Worm (Caenorhabditis elegans) whole organism, young adult: ENCODE results near the gene dnj-26.

Experiments used
- B0035.1 ChIP-seq: sonication (generic microtip); optimal IDR thresholded peaks from 2 replicates; lab custom pipeline; 2016; ENCODE audit warnings: missing genetic modification characterization, mild to moderate bottlenecking, missing compliant biosample characterization, missing genotype, missing genetic modification reagents
- F37B4.10 ChIP-seq: fragments of 200-800 bp; sonication (Bioruptor generic); IDR thresholded peaks from 2 replicates; pipeline ENCODE4 v1.3.6; 2022; ENCODE audit warnings: missing genetic modification characterization, missing compliant biosample characterization
- F52B5.7 ChIP-seq: sonication (generic microtip); optimal IDR thresholded peaks from 2 replicates; lab custom pipeline; 2016; ENCODE audit warnings: mild to moderate bottlenecking, missing genetic modification characterization, missing compliant biosample characterization
- F55B11.4 ChIP-seq: sonication (generic microtip); optimal IDR thresholded peaks from 2 replicates; lab custom pipeline; 2016; ENCODE audit warnings: missing compliant biosample characterization, missing genetic modification characterization, borderline replicate concordance; ENCODE audit not compliant: insufficient read depth
- F57C9.4 ChIP-seq: sonication (generic microtip); optimal IDR thresholded peaks from 2 replicates; lab custom pipeline; 2017; ENCODE audit warnings: mild to moderate bottlenecking, missing genetic modification characterization, missing compliant biosample characterization
- K12H6.12 ChIP-seq: fragments of 200-800 bp; sonication (Bioruptor generic); optimal IDR thresholded peaks from 2 replicates; lab custom pipeline; 2018; ENCODE audit warnings: mild to moderate bottlenecking, missing genetic modification characterization, missing compliant biosample characterization
- Y56A3A.18 ChIP-seq: fragments of 200-800 bp; sonication (Bioruptor generic); IDR thresholded peaks from 2 replicates; pipeline ENCODE4 v1.3.6; 2022; ENCODE audit warnings: missing genetic modification reagents, missing genetic modification characterization, missing compliant biosample characterization
- Y67H2A.10 ChIP-seq: fragments of 200-800 bp; sonication (Bioruptor generic); conservative IDR thresholded peaks from 2 replicates; pipeline ENCODE4 v1.3.6; 2022; ENCODE audit warnings: missing genetic modification reagents, missing genetic modification characterization, missing compliant biosample characterization
- atf-7 ChIP-seq: sonication (generic microtip); optimal IDR thresholded peaks from 2 replicates; lab custom pipeline; 2017; ENCODE audit warnings: mild to moderate bottlenecking, missing genetic modification characterization, missing compliant biosample characterization
- attf-3 ChIP-seq: fragments of 200-800 bp; sonication (Bioruptor generic); conservative IDR thresholded peaks from 2 replicates; pipeline ENCODE4 v1.3.6; 2022; ENCODE audit warnings: missing genetic modification reagents, missing genetic modification characterization, missing compliant biosample characterization
- cebp-2 ChIP-seq: fragments of 200-800 bp; sonication (Bioruptor generic); IDR thresholded peaks from 2 replicates; pipeline ENCODE4 v1.3.6; 2022; ENCODE audit warnings: missing genetic modification characterization, missing compliant biosample characterization
- ceh-40 ChIP-seq: fragments of 200-800 bp; sonication (Bioruptor generic); IDR thresholded peaks from 2 replicates; pipeline ENCODE4 v1.3.6; 2022; ENCODE audit warnings: missing genetic modification characterization, missing compliant biosample characterization
- ceh-58 ChIP-seq: fragments of 200-800 bp; sonication (Bioruptor generic); IDR thresholded peaks from 2 replicates; pipeline ENCODE4 v1.3.6; 2022; ENCODE audit warnings: missing genetic modification characterization, missing compliant biosample characterization
- chd-7 ChIP-seq: sonication (generic microtip); optimal IDR thresholded peaks from 2 replicates; lab custom pipeline; 2016; ENCODE audit warnings: mild to moderate bottlenecking, missing genetic modification characterization, moderate library complexity, missing compliant biosample characterization
- die-1 ChIP-seq: sonication (generic microtip); optimal IDR thresholded peaks from 2 replicates; lab custom pipeline; 2016; ENCODE audit warnings: missing genotype, mild to moderate bottlenecking, missing genetic modification characterization, missing compliant biosample characterization
- dpff-1 ChIP-seq: sonication (generic microtip); optimal IDR thresholded peaks from 2 replicates; lab custom pipeline; 2017; ENCODE audit warnings: mild to moderate bottlenecking, missing genetic modification characterization, missing compliant biosample characterization
- dpl-1 ChIP-seq: fragments of 150-350 bp; optimal IDR thresholded peaks from 2 replicates; lab custom pipeline; 2014; ENCODE audit warnings: missing biosample characterization, missing genetic modification reagents, missing genetic modification characterization
- egl-44 ChIP-seq: fragments of 200-800 bp; sonication (Bioruptor generic); IDR thresholded peaks from 2 replicates; pipeline ENCODE4 v1.3.6; 2022; ENCODE audit warnings: missing genetic modification reagents, missing genetic modification characterization, missing compliant biosample characterization
- egrh-3 ChIP-seq: fragments of 200-800 bp; sonication (Bioruptor generic); IDR thresholded peaks from 2 replicates; pipeline ENCODE4 v1.3.6; 2022; ENCODE audit warnings: missing genetic modification reagents, missing genetic modification characterization, missing compliant biosample characterization
- him-1 ChIP-seq: sonication (generic microtip); optimal IDR thresholded peaks from 2 replicates; lab custom pipeline; 2016; ENCODE audit warnings: missing genotype, missing genetic modification reagents, missing genetic modification characterization, missing compliant biosample characterization
- hlh-26 ChIP-seq: fragments of 200-800 bp; sonication (Bioruptor generic); conservative IDR thresholded peaks from 2 replicates; pipeline ENCODE4 v1.3.6; 2022; ENCODE audit warnings: missing genetic modification reagents, missing genetic modification characterization, missing compliant biosample characterization
- hmg-1.2 ChIP-seq: fragments of 200-800 bp; sonication (Bioruptor generic); IDR thresholded peaks from 2 replicates; pipeline ENCODE4 v1.3.6; 2022; ENCODE audit warnings: missing genetic modification reagents, missing genetic modification characterization, missing compliant biosample characterization
- let-526 ChIP-seq: fragments of 200-800 bp; sonication (Bioruptor generic); IDR thresholded peaks from 2 replicates; pipeline ENCODE4 v1.3.6; 2022; ENCODE audit warnings: missing genetic modification reagents, missing genetic modification characterization, missing compliant biosample characterization
- let-607 ChIP-seq, 2 experiments: fragments of 200-800 bp in 1 of 2; sonication (Bioruptor generic) in 1 of 2; sonication (generic microtip) in 1 of 2; optimal IDR thresholded peaks; 2 replicates each; lab custom pipeline; 2016 to 2018; ENCODE audit warnings: mild to moderate bottlenecking in 2 of 2, missing compliant biosample characterization in 2 of 2, missing genetic modification characterization in 2 of 2, moderate library complexity in 2 of 2, missing genotype in 1 of 2
- lin-54 ChIP-seq: fragments of 200-800 bp; sonication (Bioruptor generic); optimal IDR thresholded peaks from 2 replicates; lab custom pipeline; 2018; ENCODE audit warnings: mild to moderate bottlenecking, missing genetic modification characterization, missing compliant biosample characterization
- madf-10 ChIP-seq: sonication (generic microtip); optimal IDR thresholded peaks from 2 replicates; lab custom pipeline; 2016; ENCODE audit warnings: mild to moderate bottlenecking, missing genetic modification characterization, missing compliant biosample characterization
- madf-3 ChIP-seq: fragments of 200-800 bp; sonication (Bioruptor generic); IDR thresholded peaks from 2 replicates; pipeline ENCODE4 v1.3.6; 2022; ENCODE audit warnings: missing genetic modification reagents, missing genetic modification characterization, missing compliant biosample characterization
- madf-6 ChIP-seq: fragments of 200-800 bp; sonication (Bioruptor generic); IDR thresholded peaks from 2 replicates; pipeline ENCODE4 v1.3.6; 2022; ENCODE audit warnings: missing genetic modification reagents, missing genetic modification characterization, missing compliant biosample characterization
- nfyb-1 ChIP-seq: fragments of 200-800 bp; sonication (Bioruptor generic); IDR thresholded peaks from 2 replicates; pipeline ENCODE4 v1.3.6; 2022; ENCODE audit warnings: missing genetic modification reagents, missing genetic modification characterization, missing compliant biosample characterization
- nhr-27 ChIP-seq: fragments of 200-800 bp; sonication (Bioruptor generic); optimal IDR thresholded peaks from 2 replicates; lab custom pipeline; 2018; ENCODE audit warnings: mild to moderate bottlenecking, missing genetic modification characterization, moderate library complexity, missing compliant biosample characterization
- rec-8 ChIP-seq, 2 experiments: sonication (generic microtip); optimal IDR thresholded peaks; 2 replicates each; lab custom pipeline; 2016; ENCODE audit warnings: mild to moderate bottlenecking in 2 of 2, missing genetic modification characterization in 2 of 2, missing genetic modification reagents in 2 of 2, missing genotype in 2 of 2, missing biosample characterization in 1 of 2, missing compliant biosample characterization in 1 of 2, moderate library complexity in 1 of 2
- sdz-38 ChIP-seq: sonication (generic microtip); optimal IDR thresholded peaks from 2 replicates; lab custom pipeline; 2016; ENCODE audit warnings: missing genotype, missing genetic modification characterization, missing compliant biosample characterization
- somi-1 ChIP-seq: fragments of 200-800 bp; sonication (Bioruptor generic); optimal IDR thresholded peaks from 2 replicates; lab custom pipeline; 2018; ENCODE audit warnings: mild to moderate bottlenecking, missing genetic modification characterization, missing compliant biosample characterization
- zfh-2 ChIP-seq: fragments of 200-800 bp; sonication (Bioruptor generic); conservative IDR thresholded peaks from 2 replicates; pipeline ENCODE4 v1.3.6; 2022; ENCODE audit warnings: missing genetic modification reagents, missing genetic modification characterization, missing compliant biosample characterization
- ztf-26 ChIP-seq: sonication (generic microtip); optimal IDR thresholded peaks from 2 replicates; lab custom pipeline; 2017; ENCODE audit warnings: missing genetic modification characterization, missing compliant biosample characterization
- ztf-6 ChIP-seq: fragments of 200-800 bp; sonication (Bioruptor generic); IDR thresholded peaks from 2 replicates; pipeline ENCODE4 v1.3.6; 2022; ENCODE audit warnings: missing genetic modification reagents, missing genetic modification characterization, missing compliant biosample characterization

The dnj-26 gene

ce11 chrIV:12207873-12208272, 44.6 kb downstream of the dnj-26 start (continued):
- no peak for TF ChIP-seq F55B11.4 (tag; lab: Kevin White, UChicago)
- TF ChIP-seq F52B5.7 (tag; lab: Kevin White, UChicago) = no peak
- no peak for TF ChIP-seq somi-1
- TF ChIP-seq Y56A3A.18 (GFP tag; lab: Robert Waterston, UW) = 0 out of 2 replicates have a peak, but pooled peaks have one; percentile 28
- no peak for TF ChIP-seq F57C9.4 (tag; lab: Kevin White, UChicago)
- TF ChIP-seq cebp-2 = 0 out of 2 replicates have a peak, but pooled peaks have one; percentile 6
- no peak for TF ChIP-seq dpff-1 (tag; lab: Kevin White, UChicago)
- no peak for TF ChIP-seq ceh-40
- no peak for TF ChIP-seq die-1 (tag; lab: Kevin White, UChicago)
- peak; percentile 24 for TF ChIP-seq lin-54 (GFP tag; lab: Kevin White, UChicago)
- TF ChIP-seq rec-8 (tag; optimal IDR thresholded peaks at IDR 0.05; lab: Kevin White, UChicago) = no peak
- TF ChIP-seq nhr-27 (tag; lab: Kevin White, UChicago) = no peak
- TF ChIP-seq hlh-26 (GFP tag; lab: Robert Waterston, UW) = no peak
- no peak for TF ChIP-seq K12H6.12 (tag; lab: Kevin White, UChicago)
- TF ChIP-seq egrh-3 = no peak
- no peak for TF ChIP-seq madf-3
- no peak for TF ChIP-seq dpl-1 (GFP tag; lab: Kevin White, UChicago)
- TF ChIP-seq ceh-58 (GFP tag; lab: Robert Waterston, UW) = no peak
- no peak for TF ChIP-seq chd-7 (tag; lab: Kevin White, UChicago)
- no peak for TF ChIP-seq zfh-2
- TF ChIP-seq ztf-6 (GFP tag; lab: Robert Waterston, UW) = no peak
- TF ChIP-seq atf-7 = no peak
- no peak for TF ChIP-seq F37B4.10 (GFP tag; lab: Robert Waterston, UW)
- 0 out of 2 replicates have a peak, but pooled peaks have one; percentile 49 for TF ChIP-seq nfyb-1
- peak; percentile 21; the same call in 1 of the 2 replicates for TF ChIP-seq hmg-1.2 (GFP tag; lab: Robert Waterston, UW)
- TF ChIP-seq egl-44 (GFP tag; lab: Robert Waterston, UW) = no peak
- TF ChIP-seq ztf-26 = no peak
- TF ChIP-seq let-607 (tag; optimal IDR thresholded peaks at IDR 0.05; lab: Kevin White, UChicago) = peak in 1 of 2 experiments; percentile 0
- TF ChIP-seq let-526 (GFP tag; lab: Robert Waterston, UW) = no peak
- TF ChIP-seq B0035.1 (tag; lab: Kevin White, UChicago) = no peak
- TF ChIP-seq madf-6 (GFP tag; lab: Robert Waterston, UW) = 0 out of 2 replicates have a peak, but pooled peaks have one; percentile 25
- TF ChIP-seq him-1 (tag; lab: Kevin White, UChicago) = peak; percentile 73

ce11 chrIV:12207454-12207853, 45.0 kb downstream of the dnj-26 start:
- 0 out of 2 replicates have a peak, but pooled peaks have one; percentile 2 for TF ChIP-seq zfh-2
- no peak for TF ChIP-seq sdz-38

- 0 out of 2 replicates have a peak, but pooled peaks have one; percentile 72 for TF ChIP-seq cebp-2
- TF ChIP-seq madf-10 (tag; lab: Kevin White, UChicago) = no peak
These were observed 48.5 kb downstream of the dnj-26 start for ce11 chrIV:12203968-12204367.

- 0 out of 2 replicates have a peak, but pooled peaks have one; percentile 8 for TF ChIP-seq attf-3 (GFP tag; lab: Robert Waterston, UW)
- no peak for TF ChIP-seq Y67H2A.10 (GFP tag; lab: Robert Waterston, UW)
These were observed 49.5 kb downstream of the dnj-26 start, which contains the start of gene F35G2.1 for ce11 chrIV:12202949-12203348. Gene F35G2.1, plus strand, starts transcription at chrIV:12203249.
